Worm (Caenorhabditis elegans) whole organism, L1 larva: ENCODE data around the gene F47B8.3.

Source experiments
- C04F5.9 ChIP-seq: sonication (generic microtip); optimal IDR thresholded peaks from 2 replicates; lab custom pipeline; 2016; ENCODE audit warnings: missing genetic modification characterization, missing compliant biosample characterization
- C16A3.4 ChIP-seq: fragments of 150-350 bp; optimal IDR thresholded peaks from 2 replicates; lab custom pipeline; 2014; ENCODE audit warnings: missing biosample characterization, missing genetic modification characterization
- C34B4.2 ChIP-seq: sonication (generic microtip); optimal IDR thresholded peaks from 2 replicates; lab custom pipeline; 2017; ENCODE audit warnings: mild to moderate bottlenecking, missing genetic modification characterization, missing compliant biosample characterization
- F16B12.6 ChIP-seq: fragments of 150-350 bp; optimal IDR thresholded peaks from 2 replicates; lab custom pipeline; 2014; ENCODE audit warnings: missing biosample characterization, missing genetic modification characterization
- Y116A8C.19 ChIP-seq: sonication (generic microtip); optimal IDR thresholded peaks from 2 replicates; lab custom pipeline; 2016; ENCODE audit warnings: missing compliant biosample characterization, missing genetic modification characterization, borderline replicate concordance
- alr-1 ChIP-seq: fragments of 200-800 bp; sonication (Bioruptor generic); optimal IDR thresholded peaks from 2 replicates; lab custom pipeline; 2018; ENCODE audit warnings: borderline replicate concordance, mild to moderate bottlenecking, missing genetic modification characterization, missing compliant biosample characterization
- ama-1 ChIP-seq: fragments of 150-350 bp; optimal IDR thresholded peaks from 2 replicates; lab custom pipeline; 2014
- blmp-1 ChIP-seq: fragments of 150-350 bp; optimal IDR thresholded peaks from 2 replicates; lab custom pipeline; 2014; ENCODE audit warnings: missing biosample characterization, missing genetic modification characterization
- ceh-82 ChIP-seq, 3 experiments: fragments of 150-350 bp in 1 of 3; sonication (generic microtip) in 2 of 3; optimal IDR thresholded peaks; 2 replicates each; lab custom pipeline; 2014 to 2017; ENCODE audit warnings: missing biosample characterization in 3 of 3, missing genetic modification characterization in 3 of 3
- ceh-88 ChIP-seq: fragments of 200-800 bp; sonication (Bioruptor generic); IDR thresholded peaks from 2 replicates; pipeline ENCODE4 v1.3.6; 2022; ENCODE audit warnings: missing genetic modification characterization, missing compliant biosample characterization
- ceh-90 ChIP-seq: sonication (generic microtip); optimal IDR thresholded peaks from 2 replicates; lab custom pipeline; 2016; ENCODE audit warnings: missing genetic modification characterization, missing compliant biosample characterization
- ces-1 ChIP-seq: fragments of 150-350 bp; optimal IDR thresholded peaks from 2 replicates; lab custom pipeline; 2014; ENCODE audit warnings: missing biosample characterization, missing genetic modification reagents, missing genetic modification characterization
- efl-1 ChIP-seq, 4 experiments: fragments of 150-350 bp; optimal IDR thresholded peaks in 3 of 4; peaks in 1 of 4; 1 replicate in 1 of 4; 2 replicates in 3 of 4; lab custom pipeline; 2014; ENCODE audit warnings: missing biosample characterization in 2 of 4, missing genetic modification characterization in 2 of 4, missing genetic modification reagents in 2 of 4
- efl-3 ChIP-seq: fragments of 200-800 bp; sonication (Bioruptor generic); optimal IDR thresholded peaks from 2 replicates; lab custom pipeline; 2018; ENCODE audit warnings: mild to moderate bottlenecking, missing genetic modification characterization, missing compliant biosample characterization
- egl-27 ChIP-seq, 2 experiments: fragments of 150-350 bp in 1 of 2; sonication (generic microtip); optimal IDR thresholded peaks; 3 replicates each; lab custom pipeline; 2017 to 2018; ENCODE audit warnings: missing biosample characterization in 2 of 2, missing genetic modification characterization in 2 of 2, missing genetic modification reagents in 2 of 2
- elt-2 ChIP-seq: sonication (generic microtip); optimal IDR thresholded peaks from 2 replicates; lab custom pipeline; 2016; ENCODE audit warnings: missing genetic modification characterization, mild to moderate bottlenecking, inconsistent platforms, missing compliant biosample characterization, missing genetic modification reagents
- fkh-4 ChIP-seq: sonication (generic microtip); optimal IDR thresholded peaks from 2 replicates; lab custom pipeline; 2016; ENCODE audit warnings: missing compliant biosample characterization, missing genetic modification characterization, borderline replicate concordance
- grh-1 ChIP-seq: fragments of 200-800 bp; sonication (Bioruptor generic); IDR thresholded peaks from 2 replicates; pipeline ENCODE4 v1.3.6; 2022; ENCODE audit warnings: missing genetic modification reagents, missing genetic modification characterization, missing compliant biosample characterization
- hlh-4 ChIP-seq: sonication (generic microtip); optimal IDR thresholded peaks from 2 replicates; lab custom pipeline; 2016; ENCODE audit warnings: mild to moderate bottlenecking, missing genetic modification characterization, missing compliant biosample characterization
- jun-1 ChIP-seq: fragments of 150-350 bp; optimal IDR thresholded peaks from 2 replicates; lab custom pipeline; 2014; ENCODE audit warnings: missing biosample characterization, missing genetic modification reagents, missing genetic modification characterization
- lin-13 ChIP-seq: fragments of 150-350 bp; optimal IDR thresholded peaks from 2 replicates; lab custom pipeline; 2014; ENCODE audit warnings: missing biosample characterization, missing genetic modification reagents, missing genetic modification characterization
- lin-14 ChIP-seq: fragments of 200-800 bp; sonication (Bioruptor generic); optimal IDR thresholded peaks from 2 replicates; lab custom pipeline; 2018; ENCODE audit warnings: mild to moderate bottlenecking, missing genetic modification characterization, moderate library complexity, missing compliant biosample characterization
- lin-35 ChIP-seq, 2 experiments: fragments of 150-350 bp; optimal IDR thresholded peaks; 2 replicates each; lab custom pipeline; 2014; ENCODE audit warnings: missing biosample characterization in 2 of 2, missing genetic modification characterization in 2 of 2, missing genetic modification reagents in 2 of 2
- lin-39 ChIP-seq: fragments of 150-350 bp; optimal IDR thresholded peaks from 2 replicates; lab custom pipeline; 2014; ENCODE audit warnings: missing biosample characterization, missing genetic modification reagents, missing genetic modification characterization
- lsy-2 ChIP-seq, 2 experiments: fragments of 150-350 bp; optimal IDR thresholded peaks; 2 replicates each; lab custom pipeline; 2014; ENCODE audit warnings: missing biosample characterization in 2 of 2, missing genetic modification characterization in 2 of 2
- mab-9 ChIP-seq: fragments of 200-800 bp; sonication (Bioruptor generic); IDR thresholded peaks from 2 replicates; pipeline ENCODE4 v1.3.6; 2022; ENCODE audit warnings: missing genetic modification reagents, missing genetic modification characterization, missing compliant biosample characterization
- mdl-1 ChIP-seq, 2 experiments: fragments of 150-350 bp; optimal IDR thresholded peaks; 2 replicates each; lab custom pipeline; 2014 to 2017; ENCODE audit warnings: missing biosample characterization in 2 of 2, missing genetic modification characterization in 2 of 2, inconsistent platforms in 1 of 2
- mep-1 ChIP-seq: fragments of 150-350 bp; optimal IDR thresholded peaks from 2 replicates; lab custom pipeline; 2014; ENCODE audit warnings: missing biosample characterization, missing genetic modification characterization
- nhr-11 ChIP-seq: fragments of 150-350 bp; optimal IDR thresholded peaks from 2 replicates; lab custom pipeline; 2014; ENCODE audit warnings: missing biosample characterization, missing genetic modification characterization
- nhr-12 ChIP-seq: sonication (generic microtip); optimal IDR thresholded peaks from 2 replicates; lab custom pipeline; 2017; ENCODE audit warnings: missing biosample characterization, missing genetic modification characterization
- nhr-19 ChIP-seq: fragments of 200-800 bp; sonication (Bioruptor generic); conservative IDR thresholded peaks from 2 replicates; pipeline ENCODE4 v1.3.6; 2022; ENCODE audit warnings: missing genetic modification characterization, missing compliant biosample characterization
- nhr-20 ChIP-seq: sonication (generic microtip); optimal IDR thresholded peaks from 2 replicates; lab custom pipeline; 2016; ENCODE audit warnings: mild to moderate bottlenecking, missing genetic modification characterization, missing compliant biosample characterization
- nhr-28 ChIP-seq: fragments of 150-350 bp; optimal IDR thresholded peaks from 2 replicates; lab custom pipeline; 2014; ENCODE audit warnings: missing biosample characterization, missing genetic modification characterization
- nhr-76 ChIP-seq: sonication (generic microtip); optimal IDR thresholded peaks from 2 replicates; lab custom pipeline; 2017; ENCODE audit warnings: missing biosample characterization, missing genetic modification characterization
- nhr-77 ChIP-seq: fragments of 150-350 bp; optimal IDR thresholded peaks from 2 replicates; lab custom pipeline; 2014; ENCODE audit warnings: missing biosample characterization, missing genetic modification characterization
- nhr-85 ChIP-seq: sonication (generic microtip); peaks from one replicate; lab custom pipeline; 2016; ENCODE audit warnings: missing genetic modification characterization, inconsistent platforms, missing compliant biosample characterization
- nhr-90 ChIP-seq: sonication (generic microtip); optimal IDR thresholded peaks from 2 replicates; lab custom pipeline; 2016; ENCODE audit warnings: mild to moderate bottlenecking, missing genetic modification characterization, missing compliant biosample characterization; ENCODE audit not compliant: poor library complexity
- pax-3 ChIP-seq: fragments of 200-800 bp; sonication (Bioruptor generic); optimal IDR thresholded peaks from 2 replicates; lab custom pipeline; 2018; ENCODE audit warnings: mild to moderate bottlenecking, missing genetic modification characterization, moderate library complexity, missing compliant biosample characterization
- pqm-1 ChIP-seq: sonication (generic microtip); optimal IDR thresholded peaks from 3 replicates; lab custom pipeline; 2017; ENCODE audit warnings: missing biosample characterization, missing genetic modification characterization
- skn-1 ChIP-seq: fragments of 150-350 bp; optimal IDR thresholded peaks from 2 replicates; lab custom pipeline; 2014; ENCODE audit warnings: missing biosample characterization, missing genetic modification characterization
- snu-23 ChIP-seq: sonication (generic microtip); optimal IDR thresholded peaks from 2 replicates; lab custom pipeline; 2016; ENCODE audit warnings: missing genetic modification characterization, missing compliant biosample characterization
- sox-4 ChIP-seq: sonication (generic microtip); optimal IDR thresholded peaks from 2 replicates; lab custom pipeline; 2016; ENCODE audit warnings: missing genetic modification characterization, missing compliant biosample characterization
- sptf-1 ChIP-seq: fragments of 150-350 bp; optimal IDR thresholded peaks from 2 replicates; lab custom pipeline; 2014; ENCODE audit warnings: missing biosample characterization, missing genetic modification characterization
- sup-37 ChIP-seq: fragments of 200-800 bp; sonication (Bioruptor generic); optimal IDR thresholded peaks from 2 replicates; lab custom pipeline; 2018; ENCODE audit warnings: mild to moderate bottlenecking, missing genetic modification characterization, missing compliant biosample characterization
- swsn-7 ChIP-seq: sonication (generic microtip); optimal IDR thresholded peaks from 2 replicates; lab custom pipeline; 2016; ENCODE audit warnings: missing genetic modification characterization, missing compliant biosample characterization
- tbx-2 ChIP-seq: sonication (generic microtip); optimal IDR thresholded peaks from 2 replicates; lab custom pipeline; 2016; ENCODE audit warnings: missing genetic modification characterization, missing compliant biosample characterization
- unc-130 ChIP-seq: fragments of 150-350 bp; optimal IDR thresholded peaks from 2 replicates; lab custom pipeline; 2017; ENCODE audit warnings: missing biosample characterization, missing genetic modification characterization, inconsistent platforms
- unc-30 ChIP-seq: sonication (generic microtip); optimal IDR thresholded peaks from 2 replicates; lab custom pipeline; 2017; ENCODE audit warnings: missing biosample characterization, missing genetic modification characterization
- vab-15 ChIP-seq: sonication (generic microtip); optimal IDR thresholded peaks from 2 replicates; lab custom pipeline; 2017; ENCODE audit warnings: missing genotype, mild to moderate bottlenecking, missing genetic modification characterization, missing compliant biosample characterization
- xbp-1 ChIP-seq: sonication (generic microtip); optimal IDR thresholded peaks from 2 replicates; lab custom pipeline; 2016; ENCODE audit warnings: missing genetic modification characterization, missing compliant biosample characterization
- zag-1 ChIP-seq: fragments of 150-350 bp; optimal IDR thresholded peaks from 2 replicates; lab custom pipeline; 2014; ENCODE audit warnings: missing biosample characterization, missing genetic modification characterization
- zip-4 ChIP-seq: fragments of 200-800 bp; sonication (Bioruptor generic); optimal IDR thresholded peaks from 2 replicates; lab custom pipeline; 2018; ENCODE audit warnings: mild to moderate bottlenecking, missing genetic modification characterization, moderate library complexity, missing compliant biosample characterization
- ztf-11 ChIP-seq, 2 experiments: sonication (generic microtip); optimal IDR thresholded peaks; 2 replicates each; lab custom pipeline; 2016 to 2017; ENCODE audit warnings: missing genetic modification characterization in 2 of 2, missing biosample characterization in 1 of 2, missing compliant biosample characterization in 1 of 2

The F47B8.3 gene

ce11 chrV:14350949-14351348, 28.1 kb upstream of the F47B8.3 start (continued):
- TF ChIP-seq sptf-1 (tag; lab: Kevin White, UChicago) (no peak), blmp-1 (tag; lab: Kevin White, UChicago) (peak; percentile 64), grh-1 (GFP tag; lab: Robert Waterston, UW) (peak; percentile 56; the same call in 1 of the 2 replicates), swsn-7 (tag; lab: Kevin White, UChicago) (peak; percentile 79), vab-15 (tag; lab: Kevin White, UChicago) (no peak), nhr-28 (tag; lab: Kevin White, UChicago) (no peak), ceh-88 (GFP tag; lab: Robert Waterston, UW) (no peak), nhr-76 (tag; lab: Kevin White, UChicago) (no peak), nhr-77 (tag; lab: Kevin White, UChicago) (peak; percentile 86), skn-1 (tag; lab: Kevin White, UChicago) (peak; percentile 73), nhr-85 (tag; lab: Kevin White, UChicago) (peak; percentile 77), mep-1 (tag; lab: Kevin White, UChicago) (peak; percentile 71), zip-4 (GFP tag; lab: Kevin White, UChicago) (no peak), lin-35 (GFP tag; optimal IDR thresholded peaks at IDR 0.05; lab: Kevin White, UChicago) (peak; percentile 83 to 85), jun-1 (peak; percentile 51), C34B4.2 (tag; lab: Kevin White, UChicago) (no peak), ceh-90 (tag; lab: Kevin White, UChicago) (no peak), ceh-82 (tag; optimal IDR thresholded peaks at IDR 0.05; lab: Kevin White, UChicago) (peak; percentile 59 to 94 (median 59)), efl-3 (GFP tag; lab: Kevin White, UChicago) (no peak), pqm-1 (no peak), elt-2 (peak; percentile 8), egl-27 (tag; optimal IDR thresholded peaks at IDR 0.05; lab: Kevin White, UChicago) (peak; percentile 13 to 19), nhr-11 (tag; lab: Kevin White, UChicago) (no peak), sup-37 (GFP tag; lab: Kevin White, UChicago) (no peak), lin-13 (peak; percentile 63), efl-1 (optimal IDR thresholded peaks at IDR 0.05; lab: Kevin White, UChicago) (peak; percentile 82 to 87), efl-1 (GFP tag; optimal IDR thresholded peaks at IDR 0.05 in 1 of 2; lab: Kevin White, UChicago) (peak; percentile 77 to 97), ama-1 (lab: Kevin White, UChicago) (no peak), lin-39 (tag; lab: Kevin White, UChicago) (no peak), zag-1 (tag; lab: Kevin White, UChicago) (no peak), xbp-1 (tag; lab: Kevin White, UChicago) (peak; percentile 71), sox-4 (tag; lab: Kevin White, UChicago) (peak; percentile 8), ces-1 (GFP tag; lab: Kevin White, UChicago) (no peak), Y116A8C.19 (tag; lab: Kevin White, UChicago) (no peak), ztf-11 (tag; optimal IDR thresholded peaks at IDR 0.05; lab: Kevin White, UChicago) (no peak), hlh-4 (tag; lab: Kevin White, UChicago) (no peak), unc-30 (no peak), snu-23 (GFP tag; lab: Kevin White, UChicago) (peak; percentile 91), tbx-2 (tag; lab: Kevin White, UChicago) (peak; percentile 77), nhr-20 (tag; lab: Kevin White, UChicago) (peak; percentile 85), lin-14 (peak; percentile 96), nhr-19 (GFP tag; lab: Robert Waterston, UW) (peak; percentile 66), F16B12.6 (tag; lab: Kevin White, UChicago) (peak; percentile 20), unc-130 (tag; lab: Kevin White, UChicago) (peak; percentile 51), nhr-90 (tag; lab: Kevin White, UChicago) (peak; percentile 45), lsy-2 (tag; optimal IDR thresholded peaks at IDR 0.05; lab: Kevin White, UChicago) (peak; percentile 58 to 84), C16A3.4 (tag; lab: Kevin White, UChicago) (peak; percentile 74), pax-3 (tag; lab: Kevin White, UChicago) (peak; percentile 85), fkh-4 (tag; lab: Kevin White, UChicago) (no peak), alr-1 (tag; lab: Kevin White, UChicago) (no peak), C04F5.9 (tag; lab: Kevin White, UChicago) (no peak), mab-9 (GFP tag; lab: Robert Waterston, UW) (no peak), mdl-1 (tag; optimal IDR thresholded peaks at IDR 0.05; lab: Kevin White, UChicago) (peak in 1 of 2 experiments; percentile 64), nhr-12 (no peak)
